Worm (Caenorhabditis elegans) whole organism, L2 larva: ENCODE results near the gene C11E4.8.

ENCODE experiments used
- ama-1 ChIP-seq: fragments of 150-350 bp; optimal IDR thresholded peaks from 2 replicates; lab custom pipeline; 2018; ENCODE audit warnings: inconsistent platforms
- egl-27 ChIP-seq: sonication (generic microtip); optimal IDR thresholded peaks from 3 replicates; lab custom pipeline; 2017; ENCODE audit warnings: missing biosample characterization, missing genetic modification reagents, missing genetic modification characterization
- zag-1 ChIP-seq: fragments of 150-350 bp; optimal IDR thresholded peaks from 2 replicates; lab custom pipeline; 2014; ENCODE audit warnings: missing biosample characterization, missing genetic modification characterization

DNA sequence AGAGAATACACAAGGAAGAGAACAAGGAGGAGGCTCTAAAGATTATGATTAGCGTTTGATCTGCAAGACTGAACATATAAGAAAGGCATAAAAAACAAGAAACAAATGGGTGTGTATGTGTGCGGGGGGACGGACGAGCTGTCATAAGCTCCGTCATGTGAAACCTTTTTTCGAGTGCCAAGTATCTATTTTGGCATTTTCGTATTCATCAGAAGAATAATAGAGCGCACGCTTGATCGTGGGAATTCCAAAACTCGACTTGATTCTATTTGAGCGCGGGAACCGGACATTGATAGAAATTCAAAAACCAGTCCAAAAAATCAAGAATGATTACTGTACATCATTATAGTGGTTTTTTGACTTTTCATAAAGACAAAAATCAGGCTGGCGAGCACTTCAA, 36.5 kb downstream of the C11E4.8 start:
- TF ChIP-seq egl-27 (tag; lab: Kevin White, UChicago) = no peak
- TF ChIP-seq zag-1 = no peak
- no peak for TF ChIP-seq ama-1 (lab: Kevin White, UChicago)
